Fruit fly (Drosophila melanogaster) whole organism: ENCODE measurements around the gene RhoGAP16F.

Experiments
- CG8478 ChIP-seq: fragments of >200 bp; optimal IDR thresholded peaks from 2 replicates; lab custom pipeline; 2018; ENCODE audit warnings: inconsistent platforms
- Dll ChIP-seq: fragments of >200 bp; optimal IDR thresholded peaks from 2 replicates; lab custom pipeline; 2017
- EcR ChIP-seq, 2 experiments: fragments of >200 bp; optimal IDR thresholded peaks; 2 replicates each; lab custom pipeline; 2017; ENCODE audit warnings: missing biosample characterization in 2 of 2, missing genetic modification characterization in 2 of 2, missing genetic modification reagents in 2 of 2
- pan ChIP-seq: fragments of >200 bp; optimal IDR thresholded peaks from 2 replicates; lab custom pipeline; 2017
- psq ChIP-seq: fragments of >200 bp; optimal IDR thresholded peaks from 2 replicates; lab custom pipeline; 2017

- no peak for TF ChIP-seq pan (lab: Kevin White, UChicago)
- TF ChIP-seq Dll (lab: Kevin White, UChicago): no peak
- TF ChIP-seq EcR (GFP tag; optimal IDR thresholded peaks at IDR 0.05; lab: Kevin White, UChicago): no peak
- no peak for TF ChIP-seq psq (lab: Kevin White, UChicago)
- no peak for TF ChIP-seq CG8478 (lab: Kevin White, UChicago)
Observed at dm6 chrX:18103353-18103752, 10.4 kb downstream of the RhoGAP16F start, which contains the start of gene CG7135.
